Worm (Caenorhabditis elegans): ENCODE measurements around the gene cdk-4.

- TF ChIP-seq ets-7 (tag; optimal IDR thresholded peaks at IDR 0.05), result no peak
- TF ChIP-seq B0310.2 (tag; optimal IDR thresholded peaks at IDR 0.05), result no peak
- no peak for TF ChIP-seq pes-1 (GFP tag; IDR thresholded peaks at IDR 0.05)
- no peak for TF ChIP-seq tra-4 (tag; optimal IDR thresholded peaks at IDR 0.05)
- no peak for TF ChIP-seq hmg-4 (GFP tag; optimal IDR thresholded peaks at IDR 0.05)
- TF ChIP-seq aly-1 (tag; optimal IDR thresholded peaks at IDR 0.05), result no peak
- no peak for TF ChIP-seq ama-1 (optimal IDR thresholded peaks at IDR 0.05)
- no peak for TF ChIP-seq ceh-13 (GFP tag; optimal IDR thresholded peaks at IDR 0.05)
- TF ChIP-seq sea-1 (GFP tag; conservative IDR thresholded peaks at IDR 0.05), result no peak
Measured at ce11 chrX:13528630-13529138, 10.0 kb upstream of the cdk-4 start, which contains the start of gene F18H3.4.
